Worm (Caenorhabditis elegans): ENCODE results near the gene F58A4.2.

DNA sequence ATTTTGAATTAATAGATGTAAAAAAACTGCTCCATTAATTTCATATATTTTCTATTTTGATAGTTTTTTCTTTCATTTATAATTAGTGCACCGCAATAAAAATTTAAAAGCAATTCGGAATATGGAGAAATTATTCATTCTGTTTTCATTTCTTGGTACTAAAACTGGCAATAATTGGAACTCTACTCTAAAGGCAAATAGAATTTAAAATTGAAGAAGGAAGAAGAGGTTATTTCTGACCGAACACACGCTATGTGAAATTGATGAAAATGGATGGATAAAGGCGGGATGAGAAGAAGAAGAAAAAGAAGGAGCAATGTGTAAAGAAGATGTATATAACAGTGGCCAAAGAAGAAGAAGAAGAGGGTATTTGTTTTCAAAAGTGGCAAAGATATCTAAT, 17.3 kb downstream of the F58A4.2 start:
- TF ChIP-seq flt-1 (GFP tag; IDR thresholded peaks at IDR 0.05): no peak
- no peak for TF ChIP-seq cog-1 (tag; optimal IDR thresholded peaks at IDR 0.05)
- no peak for TF ChIP-seq klf-2 (GFP tag; conservative IDR thresholded peaks at IDR 0.05)
- TF ChIP-seq med-1 (GFP tag; optimal IDR thresholded peaks at IDR 0.05; ENCODE audit: insufficient read depth): no peak
- TF ChIP-seq T22C8.4 (GFP tag; IDR thresholded peaks at IDR 0.05): no peak
- TF ChIP-seq tab-1 (GFP tag; IDR thresholded peaks at IDR 0.05): no peak
- no peak for TF ChIP-seq ztf-23 (GFP tag; IDR thresholded peaks at IDR 0.05)
- no peak for TF ChIP-seq ref-1 (GFP tag; conservative IDR thresholded peaks at IDR 0.05)
- no peak for TF ChIP-seq ztf-29 (GFP tag; IDR thresholded peaks at IDR 0.05)
